Fruit fly (Drosophila melanogaster) whole organism, wandering third instar larva: ENCODE data around the gene CG3630.

Experiments
- Abd-B ChIP-seq: fragments of >200 bp; optimal IDR thresholded peaks from 2 replicates; lab custom pipeline; 2017; ENCODE audit warnings: missing biosample characterization, missing genetic modification characterization
- CG32264 ChIP-seq: fragments of 200-800 bp; sonication (Bioruptor generic); optimal IDR thresholded peaks from 2 replicates; lab custom pipeline; 2016; ENCODE audit warnings: missing biosample characterization, missing genetic modification characterization
- GATAd ChIP-seq: sonication (Bioruptor generic); optimal IDR thresholded peaks from 2 replicates; lab custom pipeline; 2016; ENCODE audit warnings: missing biosample characterization, missing genetic modification characterization
- Hr83 ChIP-seq: fragments of 200-300 bp; sonication (Bioruptor generic); optimal IDR thresholded peaks from 2 replicates; lab custom pipeline; 2016; ENCODE audit warnings: missing biosample characterization, mild to moderate bottlenecking, missing genetic modification characterization, moderate library complexity; ENCODE audit not compliant: poor library complexity, severe bottlenecking
- Jra ChIP-seq: sonication (Bioruptor generic); optimal IDR thresholded peaks from 2 replicates; lab custom pipeline; 2016; ENCODE audit warnings: missing biosample characterization, missing genetic modification characterization
- Mio ChIP-seq: sonication (Bioruptor generic); optimal IDR thresholded peaks from 2 replicates; lab custom pipeline; 2016; ENCODE audit warnings: missing biosample characterization, missing genetic modification characterization
- OdsH ChIP-seq: fragments of 200-800 bp; sonication (Bioruptor generic); optimal IDR thresholded peaks from 2 replicates; lab custom pipeline; 2016; ENCODE audit warnings: missing biosample characterization, mild to moderate bottlenecking, missing genetic modification characterization
- Rel ChIP-seq, 2 experiments: fragments of 200-800 bp; sonication (Bioruptor generic) in 1 of 2; optimal IDR thresholded peaks; 2 replicates in 1 of 2; 3 replicates in 1 of 2; lab custom pipeline; 2016 to 2019; ENCODE audit warnings: mild to moderate bottlenecking in 2 of 2, missing biosample characterization in 2 of 2, missing genetic modification characterization in 2 of 2, moderate library complexity in 1 of 2
- br ChIP-seq: fragments of 200-800 bp; sonication (Bioruptor generic); optimal IDR thresholded peaks from 2 replicates; lab custom pipeline; 2016; ENCODE audit warnings: missing biosample characterization, missing genetic modification characterization
- brk ChIP-seq: fragments of 200-800 bp; sonication (Bioruptor generic); optimal IDR thresholded peaks from 2 replicates; lab custom pipeline; 2016; ENCODE audit warnings: missing biosample characterization, mild to moderate bottlenecking, missing genetic modification characterization
- ey ChIP-seq: fragments of 200-800 bp; sonication (Bioruptor generic); optimal IDR thresholded peaks from 2 replicates; lab custom pipeline; 2016; ENCODE audit warnings: missing biosample characterization, missing genetic modification characterization
- psq ChIP-seq: fragments of 200-800 bp; sonication (Bioruptor generic); optimal IDR thresholded peaks from 3 replicates; lab custom pipeline; 2017; ENCODE audit warnings: missing biosample characterization, mild to moderate bottlenecking, missing genetic modification characterization, moderate library complexity

DNA sequence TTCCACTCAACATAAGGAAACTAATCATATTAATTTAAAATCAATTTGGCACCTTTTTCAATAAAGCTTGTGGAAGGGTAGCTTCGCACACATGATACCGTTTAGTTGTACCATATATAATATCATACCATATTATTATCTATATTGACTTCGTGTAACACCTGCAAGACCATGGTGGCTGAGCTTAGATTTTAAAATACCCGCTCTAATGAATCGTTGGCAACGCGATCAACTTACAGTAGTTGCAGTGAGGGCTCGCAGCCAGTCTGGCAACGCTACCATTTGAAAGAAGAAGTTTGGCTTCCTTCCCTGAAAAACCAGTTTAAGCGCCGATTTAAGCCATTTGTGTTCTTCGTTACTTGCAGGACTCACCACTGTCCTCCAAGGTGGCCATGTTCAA lies 8.4 kb downstream of the CG3630 start:
- TF ChIP-seq Rel (GFP tag; optimal IDR thresholded peaks at IDR 0.05; lab: Kevin White, UChicago) (no peak), Rel (tag; optimal IDR thresholded peaks at IDR 0.05; lab: Kevin White, UChicago) (no peak), br (GFP tag; lab: Kevin White, UChicago) (no peak), Mio (no peak), Abd-B (GFP tag; lab: Kevin White, UChicago) (no peak), psq (no peak), CG32264 (GFP tag; lab: Kevin White, UChicago) (no peak), ey (GFP tag; lab: Kevin White, UChicago) (no peak), GATAd (GFP tag; lab: Kevin White, UChicago) (no peak), OdsH (GFP tag; lab: Kevin White, UChicago) (no peak), Hr83 (GFP tag; lab: Kevin White, UChicago) (no peak), brk (GFP tag; lab: Kevin White, UChicago) (no peak), Jra (GFP tag; lab: Kevin White, UChicago) (no peak)
